Worm (Caenorhabditis elegans): Measurements from ENCODE around the gene T22F3.10.
A peak's percentile ranks its signal among the peaks of the same experiment; 100 is the strongest.
"Not testable (repeated sequence)": the region's sequence is repeated elsewhere in the genome, so short reads cannot be mapped to it uniquely, and the experiment has no call there.

T22F3.10 gene

DNA sequence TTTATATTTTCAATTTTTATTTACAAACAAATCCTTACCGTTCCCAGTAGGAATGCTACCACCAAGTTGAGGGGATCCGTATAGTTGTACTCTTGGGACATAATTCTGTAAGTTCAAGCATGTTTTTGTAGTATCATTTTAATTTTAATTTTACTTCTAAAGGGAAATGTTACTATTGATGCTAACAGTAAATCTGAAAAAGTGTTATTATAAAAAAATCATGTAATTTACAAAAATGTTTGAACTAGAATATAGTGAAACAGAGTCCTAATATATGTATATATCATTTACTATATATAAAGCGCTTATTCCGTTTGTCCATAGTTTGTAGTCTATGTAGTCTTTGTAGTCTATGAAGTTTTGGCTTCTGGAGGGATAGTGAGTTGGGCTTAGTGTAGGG, 9.1 kb upstream of the T22F3.10 start, which contains the start of gene srx-93:
Gene srx-93 (minus strand): TSS at position 101 of the 400 bp plus-strand sequence.
- TF ChIP-seq R02D3.7, nhr-23, nhr-77 (tag; optimal IDR thresholded peaks at IDR 0.05): not testable (repeated sequence)

DNA sequence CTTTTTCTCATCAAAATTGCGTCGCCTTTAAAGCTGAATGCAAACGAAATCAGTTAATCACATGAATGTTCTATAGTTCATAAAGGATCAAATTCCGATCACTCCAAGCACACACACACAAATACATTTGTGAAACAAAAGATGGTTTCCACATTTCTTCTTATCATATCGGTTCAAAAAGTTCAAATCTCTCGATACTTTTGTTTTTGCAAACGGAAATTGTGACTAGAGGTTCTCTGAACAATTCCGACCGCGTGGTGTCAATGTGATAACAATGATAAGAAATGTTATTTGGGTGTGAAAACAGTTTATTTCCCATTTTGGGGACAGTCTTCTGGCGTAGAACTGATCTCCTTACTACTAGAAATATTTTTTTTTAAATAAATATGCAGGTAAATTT, 5.3 kb upstream of the T22F3.10 start:
- TF ChIP-seq lin-39 (tag; optimal IDR thresholded peaks at IDR 0.05), result no peak
- TF ChIP-seq nhr-21 (tag; optimal IDR thresholded peaks at IDR 0.05), result peak; percentile 35
- TF ChIP-seq peb-1 (tag; optimal IDR thresholded peaks at IDR 0.05), result no peak
- peak; percentile 59 for TF ChIP-seq sma-9 (GFP tag; optimal IDR thresholded peaks at IDR 0.05)
- no peak for TF ChIP-seq sma-9 (tag; optimal IDR thresholded peaks at IDR 0.05)
- TF ChIP-seq nhr-77 (tag; optimal IDR thresholded peaks at IDR 0.05), result no peak
- no peak for TF ChIP-seq unc-39 (tag; optimal IDR thresholded peaks at IDR 0.05)

DNA sequence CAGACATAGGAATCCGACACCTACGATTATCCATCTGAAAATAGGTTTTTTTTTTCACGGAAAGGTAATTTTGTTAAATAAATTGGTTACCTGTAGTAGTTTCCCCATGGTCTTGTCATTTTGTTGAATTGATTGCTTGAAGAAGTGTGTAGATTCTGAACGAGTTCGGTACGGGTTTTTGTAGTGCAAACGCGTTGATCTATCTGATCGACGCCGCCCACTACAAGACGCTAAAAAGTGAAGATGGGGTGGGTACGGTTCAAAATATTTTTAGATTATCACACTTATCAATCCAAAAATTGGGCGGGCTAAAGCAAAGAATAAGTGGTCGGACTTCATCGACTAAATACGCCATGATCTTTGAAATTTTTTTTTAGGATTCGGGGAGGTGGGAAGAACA, 2.8 kb upstream of the T22F3.10 start, which contains the start of gene T22F3.11:
Gene T22F3.11 (minus strand): TSS at position 157 of the 400 bp plus-strand sequence.
- TF ChIP-seq crh-2 (tag; optimal IDR thresholded peaks at IDR 0.05), result no peak
- TF ChIP-seq alr-1 (tag; optimal IDR thresholded peaks at IDR 0.05), result no peak
- TF ChIP-seq skn-1 (tag; optimal IDR thresholded peaks at IDR 0.05), result no peak
- TF ChIP-seq nhr-77 (tag; optimal IDR thresholded peaks at IDR 0.05), result no peak
- TF ChIP-seq nhr-11 (tag; optimal IDR thresholded peaks at IDR 0.05), result no peak
- no peak for TF ChIP-seq ztf-4 (tag; optimal IDR thresholded peaks at IDR 0.05)
- no peak for TF ChIP-seq nhr-237 (tag; optimal IDR thresholded peaks at IDR 0.05)

DNA sequence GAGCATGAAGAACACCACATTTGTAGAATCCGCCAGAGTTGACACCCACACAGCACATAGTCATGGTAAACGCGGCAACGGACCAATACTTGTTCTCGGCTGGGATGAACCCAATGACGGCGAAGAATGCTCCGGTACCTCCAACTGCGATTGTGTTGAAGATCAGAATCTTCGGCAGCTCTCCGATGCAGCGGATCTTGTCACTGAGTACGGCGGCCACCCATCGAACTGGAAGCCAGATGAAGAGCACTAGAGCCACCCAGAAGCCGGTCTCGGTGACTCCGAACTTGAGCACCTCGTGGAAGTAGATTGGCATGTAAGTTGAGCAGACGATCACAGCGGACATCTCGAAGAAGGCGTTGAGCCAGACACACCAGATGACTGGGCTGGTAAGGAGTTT, 1.5 kb upstream of the T22F3.10 start:
- TF ChIP-seq crh-2 (tag; optimal IDR thresholded peaks at IDR 0.05), result no peak
- no peak for TF ChIP-seq dmd-4 (tag; optimal IDR thresholded peaks at IDR 0.05)
- TF ChIP-seq lin-13 (GFP tag; optimal IDR thresholded peaks at IDR 0.05), result no peak
- TF ChIP-seq gmeb-1 (tag; optimal IDR thresholded peaks at IDR 0.05), result no peak
- TF ChIP-seq ztf-11 (tag; optimal IDR thresholded peaks at IDR 0.05), result no peak
- no peak for TF ChIP-seq nhr-77 (tag; optimal IDR thresholded peaks at IDR 0.05)
- no peak for TF ChIP-seq nhr-12 (tag; optimal IDR thresholded peaks at IDR 0.05)
- TF ChIP-seq nhr-25 (tag; optimal IDR thresholded peaks at IDR 0.05), result no peak
- TF ChIP-seq mdl-1 (tag; optimal IDR thresholded peaks at IDR 0.05), result no peak
- TF ChIP-seq lin-11 (tag; optimal IDR thresholded peaks at IDR 0.05), result no peak
- no peak for TF ChIP-seq alr-1 (tag; optimal IDR thresholded peaks at IDR 0.05)
- no peak for TF ChIP-seq nhr-10 (tag; optimal IDR thresholded peaks at IDR 0.05)
- TF ChIP-seq sem-4 (tag; optimal IDR thresholded peaks at IDR 0.05), result no peak

DNA sequence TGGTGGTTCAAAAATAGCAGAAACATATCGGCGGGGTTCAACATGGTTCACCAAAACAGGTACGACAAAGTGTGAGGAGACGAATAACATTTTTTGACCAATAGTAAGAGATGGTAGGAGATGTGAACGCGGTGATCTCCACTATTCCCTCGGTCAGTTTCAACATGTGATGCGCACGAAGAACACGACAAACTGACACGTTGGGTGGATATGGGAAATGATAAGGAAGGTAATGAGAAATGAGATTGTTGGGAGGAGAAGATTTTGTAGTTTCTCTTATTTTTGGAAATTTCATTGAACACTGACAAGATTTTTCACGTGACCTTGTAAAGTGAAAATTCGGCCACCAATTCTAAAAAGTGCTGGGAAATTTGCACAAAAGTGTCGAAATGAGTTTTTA, 845 bp downstream of the T22F3.10 start:
- TF ChIP-seq blmp-1 (tag; optimal IDR thresholded peaks at IDR 0.05; ENCODE audit: insufficient read depth) (peak; percentile 62), nhr-21 (tag; optimal IDR thresholded peaks at IDR 0.05) (peak; percentile 91), F13H6.1 (tag; optimal IDR thresholded peaks at IDR 0.05) (no peak), nhr-12 (tag; optimal IDR thresholded peaks at IDR 0.05) (no peak), ZK546.5 (tag; optimal IDR thresholded peaks at IDR 0.05) (no peak), unc-55 (GFP tag; optimal IDR thresholded peaks at IDR 0.05) (no peak), crh-2 (tag; optimal IDR thresholded peaks at IDR 0.05) (no peak), nhr-129 (tag; optimal IDR thresholded peaks at IDR 0.05) (peak; percentile 36), sma-9 (GFP tag; optimal IDR thresholded peaks at IDR 0.05) (peak; percentile 83), sma-9 (tag; optimal IDR thresholded peaks at IDR 0.05) (no peak)

DNA sequence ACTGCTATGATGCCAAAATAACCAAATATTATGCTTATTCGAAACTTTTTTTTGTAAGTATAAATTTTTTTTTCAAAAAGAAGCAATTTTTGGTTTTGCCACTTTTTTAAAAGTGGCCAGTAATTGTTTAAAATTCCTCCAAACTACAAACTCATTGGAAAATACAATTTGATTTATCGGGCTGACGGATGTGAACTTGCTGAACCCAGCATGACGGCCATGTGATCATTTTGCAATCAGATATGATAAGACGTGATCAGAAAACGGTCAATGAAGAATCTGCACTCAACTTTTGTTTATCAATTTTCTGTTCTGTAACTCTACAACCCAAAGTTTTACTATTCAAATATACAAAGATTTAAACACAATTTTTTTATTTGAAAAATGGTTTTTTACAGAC, 5.2 kb downstream of the T22F3.10 start:
- TF ChIP-seq gmeb-1 (tag; optimal IDR thresholded peaks at IDR 0.05), result no peak
- no peak for TF ChIP-seq fos-1 (tag; optimal IDR thresholded peaks at IDR 0.05)
- TF ChIP-seq mbf-1 (tag; optimal IDR thresholded peaks at IDR 0.05), result no peak
- TF ChIP-seq nhr-21 (tag; optimal IDR thresholded peaks at IDR 0.05), result peak; percentile 48

DNA sequence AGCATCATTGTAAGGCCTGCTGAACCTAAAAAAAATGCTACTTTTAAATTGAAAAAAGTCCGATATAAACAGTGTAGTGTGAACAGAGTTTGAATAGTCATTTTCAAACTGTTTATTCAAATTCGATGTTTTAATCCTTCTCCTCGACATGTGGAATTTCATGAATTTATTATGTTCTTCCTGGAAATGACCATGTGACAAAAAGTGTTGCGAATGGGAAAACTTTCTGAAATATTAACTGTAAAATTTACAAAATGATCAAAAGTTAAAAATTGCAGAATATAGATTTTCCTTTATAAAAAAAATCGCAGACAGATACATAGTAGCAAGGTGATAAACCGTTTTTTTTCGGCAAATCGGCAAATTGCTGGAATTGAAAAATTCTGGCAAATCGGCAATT, 6.2 kb downstream of the T22F3.10 start, which contains the start of gene T22F3.8:
Gene T22F3.8 (minus strand): TSS at position 101 of the 400 bp plus-strand sequence.
- TF ChIP-seq elt-1 (tag; optimal IDR thresholded peaks at IDR 0.05) (no peak), ZK546.5 (tag; optimal IDR thresholded peaks at IDR 0.05) (no peak), gmeb-1 (tag; optimal IDR thresholded peaks at IDR 0.05) (no peak), zag-1 (tag; optimal IDR thresholded peaks at IDR 0.05) (no peak), ama-1 (optimal IDR thresholded peaks at IDR 0.05) (no peak)
